Worm (Caenorhabditis elegans) whole organism, L4/young adult: ENCODE measurements around the gene ZK250.13.

ENCODE experiments used
- W03F9.2 ChIP-seq: fragments of 150-350 bp; optimal IDR thresholded peaks from 2 replicates; lab custom pipeline; 2014; ENCODE audit warnings: missing biosample characterization, missing genetic modification characterization
- him-1 ChIP-seq: sonication (generic microtip); optimal IDR thresholded peaks from 2 replicates; lab custom pipeline; 2016; ENCODE audit warnings: missing genotype, missing genetic modification reagents, missing genetic modification characterization, missing compliant biosample characterization

DNA sequence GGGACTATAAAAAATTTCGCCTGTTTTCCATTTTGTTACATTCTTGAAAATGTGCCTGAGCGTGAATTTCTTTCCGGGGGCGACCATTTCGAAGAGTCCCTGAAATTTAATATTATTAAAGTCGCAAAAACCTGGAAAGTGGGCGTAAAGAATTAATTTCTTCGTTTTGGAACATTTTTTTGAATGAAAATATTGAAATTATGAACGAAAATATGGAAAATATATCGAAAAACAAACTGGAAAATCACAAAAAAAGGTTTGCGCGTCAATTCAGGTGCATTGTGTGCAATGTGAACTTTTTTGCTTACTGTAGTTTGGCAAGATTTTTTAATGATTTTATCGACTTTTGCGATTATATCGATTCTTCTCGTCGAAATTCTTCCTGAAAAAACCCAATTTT is 18.5 kb downstream of the ZK250.13 start, which contains the start of gene bath-7:
- TF ChIP-seq W03F9.2 (tag; lab: Kevin White, UChicago) (no peak), him-1 (tag; lab: Kevin White, UChicago) (no peak)
